Fruit fly (Drosophila melanogaster) whole organism, embryonic: ENCODE measurements around the gene LIMK1.

Experiments used
- Aef1 ChIP-seq: fragments of 200-800 bp; sonication (Bioruptor generic); IDR thresholded peaks from 3 replicates; pipeline ENCODE4 v1.3.6; 2022; ENCODE audit warnings: missing biosample characterization, missing genetic modification characterization
- Atf6 ChIP-seq: fragments of 200-800 bp; sonication (Bioruptor generic); IDR thresholded peaks from 2 replicates; pipeline ENCODE4 v1.3.6; 2022; ENCODE audit warnings: missing biosample characterization, missing genetic modification characterization
- CG11247 ChIP-seq: fragments of 200-800 bp; sonication (Bioruptor generic); IDR thresholded peaks from 2 replicates; pipeline ENCODE4 v1.3.6; 2022; ENCODE audit warnings: missing biosample characterization, missing genetic modification characterization
- CG11504 ChIP-seq: fragments of 200-800 bp; sonication (Bioruptor generic); optimal IDR thresholded peaks from 3 replicates; lab custom pipeline; 2019; ENCODE audit warnings: missing biosample characterization, mild to moderate bottlenecking, missing genetic modification characterization, moderate library complexity
- CG13287 ChIP-seq: fragments of 200-800 bp; sonication (Bioruptor generic); IDR thresholded peaks from 2 replicates; pipeline ENCODE4 v1.3.6; 2022; ENCODE audit warnings: missing biosample characterization, missing genetic modification characterization; ENCODE audit not compliant: partially characterized antibody
- CG1529 ChIP-seq: fragments of 200-800 bp; sonication (Bioruptor generic); optimal IDR thresholded peaks from 3 replicates; lab custom pipeline; 2018; ENCODE audit warnings: missing biosample characterization, missing genetic modification characterization
- CG1602 ChIP-seq: fragments of 200-800 bp; sonication (Bioruptor generic); optimal IDR thresholded peaks from 3 replicates; lab custom pipeline; 2016; ENCODE audit warnings: missing biosample characterization, missing genetic modification characterization
- CG17802 ChIP-seq: fragments of 200-800 bp; sonication (Bioruptor generic); optimal IDR thresholded peaks from 2 replicates; lab custom pipeline; 2018; ENCODE audit warnings: missing biosample characterization, mild to moderate bottlenecking, missing genetic modification characterization, moderate library complexity
- CG17829 ChIP-seq: fragments of 200-800 bp; optimal IDR thresholded peaks from 2 replicates; lab custom pipeline; 2019; ENCODE audit warnings: missing biosample characterization, mild to moderate bottlenecking, missing genetic modification characterization, moderate library complexity
- CG18599 ChIP-seq: fragments of 200-800 bp; sonication (Bioruptor generic); optimal IDR thresholded peaks from 3 replicates; lab custom pipeline; 2017; ENCODE audit warnings: missing biosample characterization, missing genetic modification characterization, mild to moderate bottlenecking, moderate library complexity, missing genetic modification reagents
- CG30403 ChIP-seq: fragments of 200-800 bp; sonication (Bioruptor generic); optimal IDR thresholded peaks from 3 replicates; lab custom pipeline; 2016; ENCODE audit warnings: missing biosample characterization, missing genetic modification characterization
- CG4404 ChIP-seq: fragments of 200-800 bp; sonication (Bioruptor generic); IDR thresholded peaks from 2 replicates; pipeline ENCODE4 v1.3.6; 2022; ENCODE audit warnings: missing biosample characterization, missing genetic modification characterization
- CG4820 ChIP-seq: fragments of 200-800 bp; sonication (Bioruptor generic); optimal IDR thresholded peaks from 3 replicates; lab custom pipeline; 2016; ENCODE audit warnings: missing biosample characterization, missing genetic modification characterization
- CG6683 ChIP-seq: fragments of 200-800 bp; sonication (Bioruptor generic); optimal IDR thresholded peaks from 2 replicates; lab custom pipeline; 2017; ENCODE audit warnings: missing biosample characterization, mild to moderate bottlenecking, missing genetic modification characterization, missing genetic modification reagents
- CG6813 ChIP-seq: fragments of 200-800 bp; sonication (Bioruptor generic); optimal IDR thresholded peaks from 2 replicates; lab custom pipeline; 2017; ENCODE audit warnings: missing biosample characterization, missing genetic modification characterization, mild to moderate bottlenecking, moderate library complexity, missing genetic modification reagents
- CG7928 ChIP-seq: fragments of 200-800 bp; sonication (Bioruptor generic); optimal IDR thresholded peaks from 2 replicates; lab custom pipeline; 2017; ENCODE audit warnings: missing biosample characterization, mild to moderate bottlenecking, missing genetic modification characterization
- CG7987 ChIP-seq: fragments of 200-800 bp; sonication (Bioruptor generic); optimal IDR thresholded peaks from 2 replicates; lab custom pipeline; 2018; ENCODE audit warnings: missing biosample characterization, mild to moderate bottlenecking, missing genetic modification characterization, moderate library complexity
- CG8281 ChIP-seq: fragments of 200-800 bp; sonication (Bioruptor generic); optimal IDR thresholded peaks from 2 replicates; lab custom pipeline; 2018; ENCODE audit warnings: missing biosample characterization, mild to moderate bottlenecking, missing genetic modification characterization, moderate library complexity
- CG8359 ChIP-seq: fragments of 200-800 bp; sonication (Bioruptor generic); optimal IDR thresholded peaks from 2 replicates; lab custom pipeline; 2017; ENCODE audit warnings: missing biosample characterization, mild to moderate bottlenecking, missing genetic modification characterization, borderline replicate concordance
- CG8478 ChIP-seq: fragments of >200 bp; optimal IDR thresholded peaks from 2 replicates; lab custom pipeline; 2018
- CG8924 ChIP-seq: fragments of 200-800 bp; optimal IDR thresholded peaks from 3 replicates; lab custom pipeline; 2019; ENCODE audit warnings: missing biosample characterization, mild to moderate bottlenecking, missing genetic modification characterization, moderate library complexity
- CG9797 ChIP-seq: fragments of 200-800 bp; sonication (Bioruptor generic); optimal IDR thresholded peaks from 3 replicates; lab custom pipeline; 2018; ENCODE audit warnings: missing biosample characterization, mild to moderate bottlenecking, missing genetic modification characterization
- D19B ChIP-seq: fragments of 200-800 bp; sonication (Bioruptor generic); optimal IDR thresholded peaks from 2 replicates; lab custom pipeline; 2017; ENCODE audit warnings: missing biosample characterization, mild to moderate bottlenecking, missing genetic modification characterization
- Dp ChIP-seq: fragments of 200-800 bp; sonication (Bioruptor generic); optimal IDR thresholded peaks from 2 replicates; lab custom pipeline; 2018; ENCODE audit warnings: missing biosample characterization, mild to moderate bottlenecking, missing genetic modification characterization, moderate library complexity
- Dref ChIP-seq: fragments of 200-800 bp; sonication (Bioruptor generic); IDR thresholded peaks from 2 replicates; pipeline ENCODE4 v1.3.6; 2022; ENCODE audit warnings: missing biosample characterization, missing genetic modification characterization
- Elba2 ChIP-seq: fragments of 200-800 bp; sonication (Bioruptor generic); optimal IDR thresholded peaks from 3 replicates; lab custom pipeline; 2016; ENCODE audit warnings: missing biosample characterization, missing genetic modification characterization
- Ets97D ChIP-seq: fragments of 200-800 bp; sonication (Bioruptor generic); optimal IDR thresholded peaks from 3 replicates; lab custom pipeline; 2016; ENCODE audit warnings: missing biosample characterization, missing genetic modification characterization
- HLH4C ChIP-seq: fragments of 200-800 bp; sonication (Bioruptor generic); IDR thresholded peaks from 3 replicates; pipeline ENCODE4 v1.3.6; 2022; ENCODE audit warnings: missing biosample characterization, missing genetic modification characterization; ENCODE audit not compliant: partially characterized antibody
- Hr3 ChIP-seq: fragments of 200-800 bp; sonication (Bioruptor generic); optimal IDR thresholded peaks from 3 replicates; lab custom pipeline; 2016; ENCODE audit warnings: missing biosample characterization, missing genetic modification characterization
- Hr78 ChIP-seq, 2 experiments: fragments of 200-800 bp in 1 of 2; fragments of >200 bp in 1 of 2; sonication (Bioruptor generic) in 1 of 2; optimal IDR thresholded peaks; 2 replicates each; lab custom pipeline; 2017 to 2019; ENCODE audit warnings: missing biosample characterization in 2 of 2, missing genetic modification characterization in 2 of 2, mild to moderate bottlenecking in 1 of 2, moderate library complexity in 1 of 2
- Jarid2 ChIP-seq: fragments of 200-800 bp; sonication (Bioruptor generic); optimal IDR thresholded peaks from 3 replicates; lab custom pipeline; 2017; ENCODE audit warnings: mild to moderate bottlenecking, missing biosample characterization, missing genetic modification reagents, missing genetic modification characterization
- Myb ChIP-seq: fragments of 200-800 bp; sonication (Bioruptor generic); optimal IDR thresholded peaks from 2 replicates; lab custom pipeline; 2016; ENCODE audit warnings: missing biosample characterization, missing genetic modification characterization
- NC2α ChIP-seq: fragments of 200-800 bp; sonication (Bioruptor generic); optimal IDR thresholded peaks from 2 replicates; lab custom pipeline; 2016; ENCODE audit warnings: missing biosample characterization, missing genetic modification characterization
- NfI ChIP-seq: fragments of 200-800 bp; sonication (Bioruptor generic); optimal IDR thresholded peaks from 3 replicates; lab custom pipeline; 2018; ENCODE audit warnings: missing biosample characterization, mild to moderate bottlenecking, missing genetic modification characterization, moderate library complexity
- Sry-δ ChIP-seq: fragments of 200-800 bp; sonication (Bioruptor generic); optimal IDR thresholded peaks from 2 replicates; lab custom pipeline; 2016; ENCODE audit warnings: missing biosample characterization, missing genetic modification characterization
- bcd ChIP-seq: fragments of 200-800 bp; sonication (Bioruptor generic); optimal IDR thresholded peaks from 2 replicates; lab custom pipeline; 2017; ENCODE audit warnings: missing biosample characterization, mild to moderate bottlenecking, missing genetic modification characterization
- cg ChIP-seq: fragments of 200-800 bp; sonication (Bioruptor generic); optimal IDR thresholded peaks from 3 replicates; lab custom pipeline; 2019; ENCODE audit warnings: missing biosample characterization, mild to moderate bottlenecking, missing genetic modification characterization, moderate library complexity
- chinmo ChIP-seq: fragments of 200-800 bp; sonication (Bioruptor generic); IDR thresholded peaks from 4 replicates; pipeline ENCODE4 v1.3.6; 2022; ENCODE audit warnings: missing biosample characterization, missing genetic modification characterization; ENCODE audit not compliant: partially characterized antibody
- croc ChIP-seq: fragments of 200-800 bp; sonication (Bioruptor generic); conservative IDR thresholded peaks from 3 replicates; pipeline ENCODE4 v1.3.6; 2022; ENCODE audit warnings: missing biosample characterization, missing genetic modification characterization
- crol ChIP-seq: fragments of 200-800 bp; sonication (Bioruptor generic); IDR thresholded peaks from 2 replicates; pipeline ENCODE4 v1.3.6; 2022; ENCODE audit warnings: missing biosample characterization, missing genetic modification characterization
- dm ChIP-seq: fragments of 200-800 bp; sonication (Bioruptor generic); optimal IDR thresholded peaks from 3 replicates; lab custom pipeline; 2016; ENCODE audit warnings: missing biosample characterization, missing genetic modification characterization
- gcm2 ChIP-seq: fragments of 200-800 bp; sonication (Bioruptor generic); optimal IDR thresholded peaks from 2 replicates; lab custom pipeline; 2016; ENCODE audit warnings: missing biosample characterization, missing genetic modification characterization
- gsb-n ChIP-seq: fragments of 200-800 bp; sonication (Bioruptor generic); optimal IDR thresholded peaks from 3 replicates; lab custom pipeline; 2018; ENCODE audit warnings: missing biosample characterization, mild to moderate bottlenecking, missing genetic modification characterization
- her ChIP-seq: fragments of 200-800 bp; sonication (Bioruptor generic); optimal IDR thresholded peaks from 2 replicates; lab custom pipeline; 2016; ENCODE audit warnings: missing biosample characterization, missing genetic modification characterization
- nerfin-1 ChIP-seq: fragments of 200-800 bp; sonication (Bioruptor generic); optimal IDR thresholded peaks from 3 replicates; lab custom pipeline; 2019; ENCODE audit warnings: missing biosample characterization, mild to moderate bottlenecking, missing genetic modification characterization, moderate library complexity
- slp2 ChIP-seq: fragments of 200-800 bp; sonication (Bioruptor generic); optimal IDR thresholded peaks from 2 replicates; lab custom pipeline; 2016; ENCODE audit warnings: missing biosample characterization, missing genetic modification characterization
- unpg ChIP-seq: fragments of 200-800 bp; sonication (Bioruptor generic); optimal IDR thresholded peaks from 3 replicates; lab custom pipeline; 2018; ENCODE audit warnings: missing biosample characterization, mild to moderate bottlenecking, missing genetic modification characterization, moderate library complexity
- zfh2 ChIP-seq: fragments of 200-800 bp; sonication (Bioruptor generic); optimal IDR thresholded peaks from 2 replicates; lab custom pipeline; 2016; ENCODE audit warnings: missing biosample characterization, missing genetic modification characterization

Gene LIMK1

DNA sequence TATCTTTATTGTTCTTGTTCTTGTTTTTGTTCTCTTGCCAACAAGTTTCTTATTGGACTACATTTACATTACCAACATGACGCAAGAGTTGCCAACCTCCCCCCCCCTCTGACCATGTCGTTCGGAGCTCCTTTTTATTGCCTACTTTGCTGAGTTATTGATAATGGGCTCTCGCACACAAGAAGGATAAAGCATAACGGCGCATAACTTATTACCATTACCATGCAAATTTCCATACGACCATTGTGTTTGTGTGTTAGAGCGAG is 40.1 kb upstream of the LIMK1 start (continued):
- no peak for TF ChIP-seq CG4820 (GFP tag; lab: Kevin White, UChicago)
- no peak for TF ChIP-seq CG6683 (GFP tag; lab: Kevin White, UChicago)
- no peak for TF ChIP-seq Dp (GFP tag; lab: Kevin White, UChicago)
- no peak for TF ChIP-seq gcm2 (GFP tag; lab: Kevin White, UChicago)
- TF ChIP-seq CG7928, result no peak
- no peak for TF ChIP-seq NfI (GFP tag; lab: Kevin White, UChicago)
- no peak for TF ChIP-seq Jarid2 (GFP tag; lab: Kevin White, UChicago)
- TF ChIP-seq CG11504 (tag; lab: Kevin White, UChicago), result no peak
- no peak for TF ChIP-seq CG4404 (GFP tag; lab: Robert Waterston, UW)
- no peak for TF ChIP-seq Hr3 (GFP tag; lab: Kevin White, UChicago)
- no peak for TF ChIP-seq CG8478 (lab: Kevin White, UChicago)
- no peak for TF ChIP-seq CG8359 (GFP tag; lab: Kevin White, UChicago)
- no peak for TF ChIP-seq Atf6
- no peak for TF ChIP-seq cg (GFP tag; lab: Kevin White, UChicago)
- peak; percentile 35 for TF ChIP-seq Elba2

DNA sequence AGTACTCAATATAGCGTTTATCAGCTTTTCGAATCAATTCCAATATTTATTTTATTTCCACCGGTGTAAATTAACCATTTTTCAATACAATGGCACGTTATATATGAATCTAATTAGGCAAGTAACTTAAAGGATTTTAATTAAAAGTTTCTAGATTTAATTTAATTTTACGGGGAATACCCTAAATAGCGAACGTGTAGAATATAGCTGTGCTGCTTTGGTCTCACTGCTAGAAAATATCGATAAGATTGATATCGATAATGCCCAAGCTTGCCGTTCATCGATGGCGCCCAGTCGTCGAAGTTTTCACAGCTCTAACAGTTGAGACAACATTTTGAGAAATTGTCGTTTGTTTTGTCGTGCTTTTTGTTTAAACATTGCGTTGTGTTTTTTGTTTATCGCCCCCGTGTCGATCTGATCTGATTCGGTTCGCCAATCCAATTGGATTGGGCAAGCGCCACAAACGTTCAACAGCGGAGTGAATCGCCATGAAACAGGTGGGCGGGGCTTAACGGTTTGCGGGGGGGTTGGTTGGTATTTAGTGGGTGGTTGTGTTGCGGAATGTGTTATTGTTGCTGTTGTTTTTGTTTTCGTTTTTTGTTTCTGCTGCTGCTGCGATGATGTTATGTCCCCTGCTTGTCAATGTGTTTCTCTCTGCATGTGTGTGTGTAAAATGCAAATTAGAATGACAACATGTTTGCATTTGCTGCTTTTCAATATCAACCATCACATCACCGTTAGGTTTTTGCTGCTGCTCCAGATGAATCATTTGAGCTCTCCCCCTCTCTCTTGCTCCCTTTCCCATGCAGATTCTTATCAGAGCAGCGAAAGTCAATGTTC is 39.5 kb upstream of the LIMK1 start, which contains the start of gene Tomosyn:
Tomosyn (plus strand) TSS at position 289 of the 840 bp plus-strand sequence.
- peak; percentile 67 for TF ChIP-seq Ets97D (GFP tag; lab: Kevin White, UChicago)
- no peak for TF ChIP-seq slp2 (GFP tag; lab: Kevin White, UChicago)
- TF ChIP-seq Dref (GFP tag; lab: Robert Waterston, UW), result peak; percentile 93
- peak; percentile 48 for TF ChIP-seq her (GFP tag; lab: Kevin White, UChicago)
- TF ChIP-seq CG1602 (GFP tag; lab: Kevin White, UChicago), result no peak
- peak; percentile 77 for TF ChIP-seq HLH4C (GFP tag; lab: Robert Waterston, UW)
- TF ChIP-seq CG8281, result no peak
- TF ChIP-seq CG6813 (GFP tag; lab: Kevin White, UChicago), result no peak
- TF ChIP-seq CG13287 (GFP tag; lab: Robert Waterston, UW), result peak; percentile 82
- TF ChIP-seq Hr3 (GFP tag; lab: Kevin White, UChicago), result peak; percentile 35
- TF ChIP-seq CG17829 (tag; lab: Kevin White, UChicago), result peak; percentile 62
- peak; percentile 35 for TF ChIP-seq Myb (GFP tag; lab: Kevin White, UChicago)
- no peak for TF ChIP-seq Aef1 (GFP tag; lab: Robert Waterston, UW)
- peak; percentile 41 for TF ChIP-seq CG30403
- TF ChIP-seq nerfin-1 (tag; lab: Kevin White, UChicago), result peak; percentile 96
- peak; percentile 90 for TF ChIP-seq Sry-δ
- no peak for TF ChIP-seq CG17802 (tag; lab: Kevin White, UChicago)
- peak; percentile 44 for TF ChIP-seq bcd
- TF ChIP-seq CG7987 (GFP tag; lab: Kevin White, UChicago), result no peak
- no peak for TF ChIP-seq CG1529 (GFP tag; lab: Kevin White, UChicago)
- TF ChIP-seq CG9797 (GFP tag; lab: Kevin White, UChicago), result peak; percentile 59
- peak; percentile 55 for TF ChIP-seq Jarid2 (GFP tag; lab: Kevin White, UChicago)
- peak; percentile 49 for TF ChIP-seq CG18599 (GFP tag; lab: Kevin White, UChicago)
- TF ChIP-seq dm (GFP tag; lab: Kevin White, UChicago), result no peak
- TF ChIP-seq crol, result peak; percentile 84
- TF ChIP-seq NC2α (GFP tag; lab: Kevin White, UChicago), result no peak
- TF ChIP-seq croc, result no peak; the same call in 2 of the 3 replicates
- TF ChIP-seq cg (GFP tag; lab: Kevin White, UChicago), result peak; percentile 28
- TF ChIP-seq unpg (GFP tag; lab: Kevin White, UChicago), result peak; percentile 48
- no peak for TF ChIP-seq Hr78 (GFP tag; optimal IDR thresholded peaks at IDR 0.05; lab: Kevin White, UChicago)
- TF ChIP-seq gsb-n, result no peak
- no peak for TF ChIP-seq CG11247 (GFP tag; lab: Robert Waterston, UW)
- no peak for TF ChIP-seq D19B
- peak; percentile 64 for TF ChIP-seq CG8924
- peak; percentile 46 for TF ChIP-seq zfh2 (GFP tag; lab: Kevin White, UChicago)
- TF ChIP-seq chinmo (GFP tag; lab: Robert Waterston, UW), result peak; percentile 67; the same call in 2 of the 4 replicates
